Worm (Caenorhabditis elegans): Measurements from ENCODE around the gene Y53G8AL.4.

ce11 chrIII:3273141-3273540, 22.7 kb upstream of the Y53G8AL.4 start:
- TF ChIP-seq lsy-2 (tag; optimal IDR thresholded peaks at IDR 0.05) (peak in 1 of 2 experiments; percentile 58), zip-2 (tag; optimal IDR thresholded peaks at IDR 0.05) (no peak), lin-1 (GFP tag; IDR thresholded peaks at IDR 0.05) (no peak), ztf-11 (tag; optimal IDR thresholded peaks at IDR 0.05) (no peak), nhr-28 (tag; optimal IDR thresholded peaks at IDR 0.05) (peak; percentile 60)
